Worm (Caenorhabditis elegans): ENCODE results near the gene str-27.

ce11 chrV:15758449-15758848 lies 22.8 kb upstream of the str-27 start, which contains the start of gene str-9:
- TF ChIP-seq ceh-90 (tag; optimal IDR thresholded peaks at IDR 0.05) (no peak), nhr-77 (tag; optimal IDR thresholded peaks at IDR 0.05) (no peak), fkh-10 (GFP tag; optimal IDR thresholded peaks at IDR 0.05) (no peak), pqm-1 (tag; optimal IDR thresholded peaks at IDR 0.05) (no peak), ces-1 (GFP tag; optimal IDR thresholded peaks at IDR 0.05) (no peak), egl-27 (tag; optimal IDR thresholded peaks at IDR 0.05) (no peak), efl-1 (optimal IDR thresholded peaks at IDR 0.05) (no peak), efl-1 (GFP tag; optimal IDR thresholded peaks at IDR 0.05 in 1 of 2) (no peak), pag-3 (tag; optimal IDR thresholded peaks at IDR 0.05; ENCODE audit: borderline replicate concordance, insufficient read depth) (no peak), ama-1 (optimal IDR thresholded peaks at IDR 0.05) (no peak), skn-1 (tag; optimal IDR thresholded peaks at IDR 0.05) (no peak)
